Worm (Caenorhabditis elegans) whole organism, L4 larva: Measurements from ENCODE around the gene F40F9.3.

Experiments
- daf-12 ChIP-seq: fragments of 150-350 bp; optimal IDR thresholded peaks from 2 replicates; lab custom pipeline; 2014; ENCODE audit warnings: missing biosample characterization, missing genetic modification reagents, missing genetic modification characterization
- lin-29 ChIP-seq: fragments of 200-800 bp; sonication (Bioruptor generic); IDR thresholded peaks from 2 replicates; pipeline ENCODE4 v1.3.6; 2022; ENCODE audit warnings: missing genetic modification reagents, missing genetic modification characterization, missing compliant biosample characterization
- snpc-4 ChIP-seq: fragments of 150-350 bp; optimal IDR thresholded peaks from 2 replicates; lab custom pipeline; 2014; ENCODE audit warnings: missing biosample characterization, missing genetic modification characterization
- unc-130 ChIP-seq: sonication (generic microtip); optimal IDR thresholded peaks from 2 replicates; lab custom pipeline; 2016; ENCODE audit warnings: missing genetic modification reagents, missing genetic modification characterization, missing compliant biosample characterization

DNA sequence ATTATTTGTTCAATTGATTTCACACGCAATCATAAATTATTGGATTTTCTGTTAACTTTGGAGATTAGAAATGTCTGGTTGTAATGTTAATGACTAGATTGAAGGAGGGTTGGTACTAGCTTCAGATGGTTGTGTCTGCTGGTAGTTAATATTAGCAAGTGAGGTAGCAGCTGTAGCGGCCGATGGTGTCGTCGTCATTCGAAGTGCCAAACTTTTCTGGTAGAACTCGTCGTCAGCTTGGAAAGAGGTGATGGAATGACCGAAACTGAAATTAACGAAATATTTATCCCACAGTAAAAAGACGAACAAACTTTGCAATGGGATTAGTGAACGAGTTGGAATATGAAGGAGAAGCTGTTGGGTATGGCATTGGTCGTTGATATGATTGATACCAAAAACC, 49.5 kb downstream of the F40F9.3 start:
- TF ChIP-seq daf-12 (no peak), lin-29 (no peak), unc-130 (GFP tag; lab: Kevin White, UChicago) (no peak), snpc-4 (tag; lab: Kevin White, UChicago) (no peak)
